Fruit fly (Drosophila melanogaster): ENCODE results near the gene CG12268.

- TF ChIP-seq CG6276 (GFP tag; optimal IDR thresholded peaks at IDR 0.05) (no peak), CG1621 (tag; optimal IDR thresholded peaks at IDR 0.05) (no peak), CG34406 (GFP tag; optimal IDR thresholded peaks at IDR 0.05) (no peak), Blimp-1 (GFP tag; optimal IDR thresholded peaks at IDR 0.05) (no peak)
Observed at dm6 chr3R:23994578-23994977, 46.4 kb upstream of the CG12268 start.
